Worm (Caenorhabditis elegans) whole organism, L2 larva: ENCODE data around the gene usip-1.

ENCODE experiments used
- F13H6.1 ChIP-seq: sonication (generic microtip); optimal IDR thresholded peaks from 2 replicates; lab custom pipeline; 2016; ENCODE audit warnings: missing genetic modification characterization, missing compliant biosample characterization
- ama-1 ChIP-seq: fragments of 150-350 bp; optimal IDR thresholded peaks from 2 replicates; lab custom pipeline; 2018; ENCODE audit warnings: inconsistent platforms
- egl-27 ChIP-seq: sonication (generic microtip); optimal IDR thresholded peaks from 3 replicates; lab custom pipeline; 2017; ENCODE audit warnings: missing biosample characterization, missing genetic modification reagents, missing genetic modification characterization
- lin-13 ChIP-seq: fragments of 150-350 bp; optimal IDR thresholded peaks from 2 replicates; lab custom pipeline; 2014; ENCODE audit warnings: missing biosample characterization, missing genetic modification reagents, missing genetic modification characterization
- lin-39 ChIP-seq: fragments of 150-350 bp; optimal IDR thresholded peaks from 2 replicates; lab custom pipeline; 2014; ENCODE audit warnings: missing biosample characterization, missing genetic modification reagents, missing genetic modification characterization
- nhr-237 ChIP-seq: fragments of 150-350 bp; optimal IDR thresholded peaks from 2 replicates; lab custom pipeline; 2014; ENCODE audit warnings: missing biosample characterization, missing genetic modification characterization
- snpc-4 ChIP-seq: fragments of 150-350 bp; optimal IDR thresholded peaks from 2 replicates; lab custom pipeline; 2014; ENCODE audit warnings: missing biosample characterization, missing genetic modification characterization

DNA sequence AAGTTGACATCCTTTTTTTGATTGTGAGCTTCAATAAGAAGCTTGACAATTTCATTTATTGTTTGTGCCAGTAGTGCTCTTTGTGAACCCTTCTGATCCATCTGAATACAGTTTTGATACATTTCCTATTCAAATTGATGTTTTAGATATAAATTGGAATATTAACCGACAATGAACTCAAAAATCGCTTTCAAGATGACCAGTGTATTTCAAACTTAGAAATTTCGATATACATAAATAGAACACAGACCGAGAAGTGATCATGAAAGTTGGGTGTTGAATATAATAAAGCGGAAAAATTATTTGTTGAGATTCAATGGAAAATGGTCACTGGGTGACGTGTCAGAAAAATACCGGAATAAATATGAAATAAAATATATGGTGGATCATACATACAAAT lies 2.7 kb downstream of the usip-1 start, which contains the start of gene elpc-3:
- no peak for TF ChIP-seq egl-27 (tag; lab: Kevin White, UChicago)
- TF ChIP-seq lin-39 (tag; lab: Kevin White, UChicago), result no peak
- no peak for TF ChIP-seq snpc-4 (tag; lab: Kevin White, UChicago)
- TF ChIP-seq lin-13 (GFP tag; lab: Kevin White, UChicago), result no peak
- TF ChIP-seq nhr-237 (tag; lab: Kevin White, UChicago), result no peak
- TF ChIP-seq F13H6.1, result no peak
- TF ChIP-seq ama-1 (lab: Kevin White, UChicago), result no peak
